Worm (Caenorhabditis elegans): ENCODE data around the gene zip-6.
"Not testable (repeated sequence)": the region's sequence is repeated elsewhere in the genome, so short reads cannot be mapped to it uniquely, and the experiment has no call there.

Gene zip-6

DNA sequence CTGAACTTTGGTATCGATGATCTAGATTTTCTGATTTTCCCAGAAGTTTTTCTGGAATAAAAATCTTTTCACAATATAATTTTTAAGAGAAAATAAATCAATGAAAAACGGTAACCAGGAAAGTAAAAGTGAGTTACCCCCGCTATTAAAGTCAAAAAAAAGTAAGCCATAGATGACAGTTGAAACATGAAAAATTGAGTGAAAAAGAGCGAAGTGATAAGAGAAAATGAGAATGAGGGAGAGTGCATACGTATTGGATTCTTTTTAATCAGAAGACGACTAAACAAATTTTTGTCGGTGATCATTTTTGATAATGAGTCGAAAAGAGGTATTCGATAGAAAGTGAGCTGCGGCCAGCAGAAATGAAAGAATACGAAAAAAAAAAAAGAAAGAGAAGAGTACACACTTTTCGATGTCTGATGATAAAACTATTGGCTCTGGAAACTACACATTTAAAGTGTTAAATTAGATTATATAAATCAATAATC, 41.6 kb upstream of the zip-6 start, which contains the start of gene gtl-1:
Gene gtl-1 (minus strand): TSS at position 51 of the 488 bp plus-strand sequence.
- TF ChIP-seq pha-4 (tag; optimal IDR thresholded peaks at IDR 0.05) (peak; percentile 8), ceh-82 (tag; optimal IDR thresholded peaks at IDR 0.05) (no peak), pqm-1 (tag; optimal IDR thresholded peaks at IDR 0.05) (peak; percentile 27), elt-2 (tag; optimal IDR thresholded peaks at IDR 0.05) (peak; percentile 87)

DNA sequence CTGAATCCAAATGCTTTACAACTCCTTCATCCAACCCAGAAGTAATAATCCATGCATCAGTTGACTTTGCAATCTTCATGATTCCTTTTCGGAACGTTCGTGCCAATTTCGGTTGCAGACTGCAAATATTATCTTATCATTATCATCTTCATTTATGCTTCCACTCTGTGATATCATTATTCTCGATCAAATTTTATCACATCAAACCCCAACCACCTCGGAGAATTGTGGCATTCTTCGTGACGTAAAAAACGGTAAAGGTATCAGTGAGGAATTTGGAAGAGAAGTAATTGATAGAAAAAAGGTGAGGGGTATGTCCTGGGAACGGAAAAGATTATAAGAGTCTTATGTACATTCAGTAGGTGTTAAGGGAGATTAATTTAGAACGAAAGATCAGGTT, 39.5 kb upstream of the zip-6 start:
- TF ChIP-seq nhr-28 (tag; optimal IDR thresholded peaks at IDR 0.05) = no peak
- TF ChIP-seq pha-4 (tag; optimal IDR thresholded peaks at IDR 0.05) = no peak
- peak; percentile 64 for TF ChIP-seq pqm-1 (tag; optimal IDR thresholded peaks at IDR 0.05)
- TF ChIP-seq skn-1 (tag; optimal IDR thresholded peaks at IDR 0.05) = no peak
- TF ChIP-seq nhr-11 (tag; optimal IDR thresholded peaks at IDR 0.05) = no peak
- TF ChIP-seq jun-1 (tag; optimal IDR thresholded peaks at IDR 0.05) = peak; percentile 63
- peak; percentile 89 for TF ChIP-seq elt-2 (tag; optimal IDR thresholded peaks at IDR 0.05)
- TF ChIP-seq tbx-2 (tag; optimal IDR thresholded peaks at IDR 0.05) = no peak
- no peak for TF ChIP-seq lsy-12 (tag; optimal IDR thresholded peaks at IDR 0.05)
- TF ChIP-seq eor-1 (tag; optimal IDR thresholded peaks at IDR 0.05) = no peak
- TF ChIP-seq ceh-28 (tag; optimal IDR thresholded peaks at IDR 0.05) = no peak
- no peak for TF ChIP-seq sea-2 (GFP tag; optimal IDR thresholded peaks at IDR 0.05)
- TF ChIP-seq zag-1 (tag; optimal IDR thresholded peaks at IDR 0.05) = no peak
- no peak for TF ChIP-seq ama-1 (optimal IDR thresholded peaks at IDR 0.05)

DNA sequence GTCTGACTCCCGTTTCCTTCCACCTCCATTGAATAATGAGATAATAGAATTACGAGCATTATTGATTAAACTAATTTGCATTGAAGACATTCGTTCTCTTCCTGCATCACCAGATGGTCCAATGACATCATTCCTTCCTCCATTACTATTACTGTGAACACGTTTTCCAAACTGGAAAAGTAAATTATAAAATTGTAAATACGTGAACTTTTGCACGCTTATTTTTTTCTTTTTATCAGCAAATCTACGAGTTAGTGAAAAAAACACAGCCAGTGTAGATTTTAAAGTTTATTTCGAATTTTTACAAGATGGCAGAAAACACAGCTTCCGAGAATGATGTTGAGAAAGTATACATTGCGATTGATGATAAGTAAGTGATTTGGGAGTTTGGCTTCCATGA, 35.8 kb upstream of the zip-6 start, which contains the start of gene C05C12.1:
Gene C05C12.1 (plus strand): TSS at position 301 of the 400 bp plus-strand sequence.
- TF ChIP-seq nfya-1 (tag; optimal IDR thresholded peaks at IDR 0.05; ENCODE audit: insufficient read depth); nhr-237 (tag; optimal IDR thresholded peaks at IDR 0.05); aly-2 (tag; optimal IDR thresholded peaks at IDR 0.05): not testable (repeated sequence)

DNA sequence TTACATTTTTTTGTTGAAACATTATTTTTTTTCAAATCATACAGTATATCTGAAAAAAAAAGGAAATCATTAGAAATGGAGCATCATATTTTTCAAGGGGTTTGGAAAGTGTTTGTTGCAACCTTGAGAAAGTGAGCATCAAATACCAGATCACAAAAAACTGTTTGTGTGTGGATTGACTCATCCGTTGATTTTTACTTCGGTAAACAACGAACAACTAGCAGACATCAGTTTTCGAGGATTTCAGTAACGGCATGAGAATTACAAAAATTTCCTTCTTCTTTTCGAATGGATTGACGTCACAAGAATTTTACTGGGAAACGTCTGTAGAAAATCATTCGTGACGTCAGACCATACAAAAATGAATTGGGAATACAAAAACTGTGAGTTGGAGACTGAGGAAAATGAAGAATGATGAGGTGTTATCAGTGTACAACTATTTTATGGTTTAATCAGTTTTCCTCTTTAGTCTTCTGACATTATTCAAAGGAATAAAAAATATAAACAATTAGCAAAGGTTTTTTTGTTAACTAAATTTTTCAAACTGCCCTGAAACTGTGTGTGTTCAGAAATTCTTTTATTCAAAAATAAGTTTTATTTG, 30.2 kb upstream of the zip-6 start, which contains the start of gene C05C12.4:
Gene C05C12.4 (minus strand): TSS at position 51 of the 601 bp plus-strand sequence.
- TF ChIP-seq lin-39 (tag; optimal IDR thresholded peaks at IDR 0.05) = no peak
- TF ChIP-seq eor-1 (tag; optimal IDR thresholded peaks at IDR 0.05) = no peak
- no peak for TF ChIP-seq fkh-2 (tag; optimal IDR thresholded peaks at IDR 0.05)
- peak; percentile 69 for TF ChIP-seq elt-2 (tag; optimal IDR thresholded peaks at IDR 0.05)
- no peak for TF ChIP-seq nhr-25 (tag; optimal IDR thresholded peaks at IDR 0.05)
- no peak for TF ChIP-seq nhr-28 (tag; optimal IDR thresholded peaks at IDR 0.05)
- TF ChIP-seq skn-1 (tag; optimal IDR thresholded peaks at IDR 0.05) = peak; percentile 49
- no peak for TF ChIP-seq nfya-1 (tag; optimal IDR thresholded peaks at IDR 0.05; ENCODE audit: insufficient read depth)
- peak; percentile 44 for TF ChIP-seq pqm-1 (tag; optimal IDR thresholded peaks at IDR 0.05)
- TF ChIP-seq pha-4 (tag; optimal IDR thresholded peaks at IDR 0.05) = no peak
- no peak for TF ChIP-seq mdl-1 (tag; optimal IDR thresholded peaks at IDR 0.05)
- no peak for TF ChIP-seq daf-12 (tag; optimal IDR thresholded peaks at IDR 0.05)
- no peak for TF ChIP-seq fkh-10 (GFP tag; optimal IDR thresholded peaks at IDR 0.05)
- TF ChIP-seq elt-1 (tag; optimal IDR thresholded peaks at IDR 0.05) = no peak
- no peak for TF ChIP-seq fos-1 (tag; optimal IDR thresholded peaks at IDR 0.05)
- no peak for TF ChIP-seq hmg-11 (tag; optimal IDR thresholded peaks at IDR 0.05)
- no peak for TF ChIP-seq lin-15B (tag; optimal IDR thresholded peaks at IDR 0.05)

DNA sequence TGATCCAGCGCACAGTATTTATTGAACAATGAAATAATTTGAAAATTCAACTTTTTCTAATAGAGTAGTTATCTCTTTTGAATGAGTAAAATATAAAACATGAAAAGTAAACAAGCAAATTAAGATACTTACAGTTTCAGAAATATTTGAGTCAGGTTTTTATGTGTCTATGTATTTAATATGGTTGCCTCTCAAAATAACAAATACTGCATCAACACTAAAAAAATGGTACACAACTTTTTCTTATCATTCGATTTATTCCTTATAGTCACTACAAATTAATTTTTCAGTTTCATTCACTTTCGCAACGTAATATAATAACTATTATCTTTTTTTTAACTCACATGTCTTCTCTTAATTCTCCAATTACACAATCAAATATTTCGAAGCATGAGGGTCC, 29.5 kb upstream of the zip-6 start:
- TF ChIP-seq pqm-1 (tag; optimal IDR thresholded peaks at IDR 0.05) (peak; percentile 52), elt-2 (tag; optimal IDR thresholded peaks at IDR 0.05) (peak; percentile 16), pha-4 (tag; optimal IDR thresholded peaks at IDR 0.05) (peak; percentile 65), egl-5 (tag; optimal IDR thresholded peaks at IDR 0.05) (no peak), mdl-1 (tag; optimal IDR thresholded peaks at IDR 0.05) (no peak), eor-1 (tag; optimal IDR thresholded peaks at IDR 0.05) (no peak)

DNA sequence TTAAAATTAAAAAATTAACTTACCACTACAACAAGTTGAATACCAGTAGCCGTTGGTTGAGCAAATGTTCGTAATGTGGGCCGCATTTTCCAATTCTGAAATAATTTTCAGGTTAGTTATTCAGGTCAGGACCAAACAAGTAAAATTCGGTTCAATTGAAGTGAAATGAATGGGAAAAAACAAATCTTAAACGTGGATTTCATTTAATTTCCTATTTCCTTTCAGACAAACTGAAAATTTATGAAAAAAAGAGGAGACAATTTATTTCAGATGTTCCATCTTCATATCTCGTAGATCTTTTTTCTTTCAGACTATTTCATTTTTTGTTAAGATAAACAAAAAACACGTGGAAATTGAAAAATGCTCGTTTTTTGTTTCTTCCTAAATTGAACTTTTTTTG, 23.4 kb upstream of the zip-6 start, which contains the start of gene C05C12.6:
Gene C05C12.6 (minus strand): TSS at position 101 of the 400 bp plus-strand sequence.
- TF ChIP-seq hmg-11 (tag; optimal IDR thresholded peaks at IDR 0.05) (no peak), ztf-11 (tag; optimal IDR thresholded peaks at IDR 0.05) (no peak), ama-1 (optimal IDR thresholded peaks at IDR 0.05) (no peak), fos-1 (tag; optimal IDR thresholded peaks at IDR 0.05) (no peak), nhr-237 (tag; optimal IDR thresholded peaks at IDR 0.05) (no peak), eor-1 (tag; optimal IDR thresholded peaks at IDR 0.05) (no peak), snpc-4 (tag; optimal IDR thresholded peaks at IDR 0.05) (no peak), ZK546.5 (tag; optimal IDR thresholded peaks at IDR 0.05) (no peak), pqm-1 (tag; optimal IDR thresholded peaks at IDR 0.05) (no peak), ztf-4 (tag; optimal IDR thresholded peaks at IDR 0.05) (no peak), fkh-10 (GFP tag; optimal IDR thresholded peaks at IDR 0.05) (no peak), unc-39 (tag; optimal IDR thresholded peaks at IDR 0.05) (no peak), ceh-28 (tag; optimal IDR thresholded peaks at IDR 0.05) (no peak), lin-15B (tag; optimal IDR thresholded peaks at IDR 0.05) (no peak), lsy-12 (tag; optimal IDR thresholded peaks at IDR 0.05) (no peak), nhr-77 (tag; optimal IDR thresholded peaks at IDR 0.05) (no peak)

Data from whole organism, L3 larva.